Worm (Caenorhabditis elegans) whole organism, late embryonic: ENCODE measurements around the gene Y17D7B.4.

Experiments
- C38D4.7 ChIP-seq: fragments of 200-800 bp; sonication (Bioruptor generic); optimal IDR thresholded peaks from 2 replicates; lab custom pipeline; 2018; ENCODE audit warnings: mild to moderate bottlenecking, missing genetic modification characterization, moderate library complexity, missing compliant biosample characterization
- F13H6.1 ChIP-seq: sonication (generic microtip); optimal IDR thresholded peaks from 2 replicates; lab custom pipeline; 2016; ENCODE audit warnings: missing genetic modification characterization, missing compliant biosample characterization
- K02D7.2 ChIP-seq: sonication (generic microtip); optimal IDR thresholded peaks from 2 replicates; lab custom pipeline; 2017; ENCODE audit warnings: mild to moderate bottlenecking, missing genetic modification characterization, missing compliant biosample characterization
- T23F11.4 ChIP-seq: fragments of 200-800 bp; sonication (Bioruptor generic); optimal IDR thresholded peaks from 2 replicates; lab custom pipeline; 2018; ENCODE audit warnings: mild to moderate bottlenecking, missing genetic modification characterization, missing compliant biosample characterization
- ama-1 ChIP-seq: fragments of 150-350 bp; optimal IDR thresholded peaks from 2 replicates; lab custom pipeline; 2014
- ceh-14 ChIP-seq: sonication (generic microtip); optimal IDR thresholded peaks from 2 replicates; lab custom pipeline; 2016; ENCODE audit warnings: missing genotype, missing genetic modification characterization, missing compliant biosample characterization
- ceh-18 ChIP-seq: sonication (generic microtip); optimal IDR thresholded peaks from 2 replicates; lab custom pipeline; 2016; ENCODE audit warnings: missing genetic modification characterization, missing compliant biosample characterization
- ceh-24 ChIP-seq: sonication (generic microtip); optimal IDR thresholded peaks from 2 replicates; lab custom pipeline; 2016; ENCODE audit warnings: mild to moderate bottlenecking, missing genetic modification characterization, missing compliant biosample characterization
- ceh-30 ChIP-seq: fragments of 150-350 bp; optimal IDR thresholded peaks from 2 replicates; lab custom pipeline; 2014; ENCODE audit warnings: missing biosample characterization, missing genetic modification characterization
- ceh-31 ChIP-seq: sonication (generic microtip); optimal IDR thresholded peaks from 2 replicates; lab custom pipeline; 2016; ENCODE audit warnings: missing genetic modification characterization, missing compliant biosample characterization
- ceh-48 ChIP-seq: sonication (generic microtip); optimal IDR thresholded peaks from 2 replicates; lab custom pipeline; 2016; ENCODE audit warnings: missing genetic modification characterization, inconsistent platforms, missing compliant biosample characterization
- ceh-6 ChIP-seq: fragments of 200-800 bp; sonication (Bioruptor generic); optimal IDR thresholded peaks from 2 replicates; lab custom pipeline; 2018; ENCODE audit warnings: mild to moderate bottlenecking, missing genetic modification characterization, missing compliant biosample characterization
- che-1 ChIP-seq: sonication (generic microtip); optimal IDR thresholded peaks from 2 replicates; lab custom pipeline; 2016; ENCODE audit warnings: mild to moderate bottlenecking, missing genetic modification characterization, missing compliant biosample characterization
- dmd-4 ChIP-seq: sonication (generic microtip); optimal IDR thresholded peaks from 2 replicates; lab custom pipeline; 2016; ENCODE audit warnings: borderline replicate concordance, missing genetic modification characterization, missing compliant biosample characterization
- dve-1 ChIP-seq: sonication (generic microtip); optimal IDR thresholded peaks from 2 replicates; lab custom pipeline; 2017; ENCODE audit warnings: antibody characterized with exemption, mild to moderate bottlenecking, missing genetic modification characterization, missing compliant biosample characterization
- elt-2 ChIP-seq: sonication (generic microtip); optimal IDR thresholded peaks from 2 replicates; lab custom pipeline; 2016; ENCODE audit warnings: missing genetic modification reagents, missing genetic modification characterization, missing compliant biosample characterization
- elt-4 ChIP-seq: sonication (generic microtip); optimal IDR thresholded peaks from 2 replicates; lab custom pipeline; 2016; ENCODE audit warnings: missing genetic modification characterization, missing compliant biosample characterization
- eyg-1 ChIP-seq: sonication (generic microtip); optimal IDR thresholded peaks from 2 replicates; lab custom pipeline; 2016; ENCODE audit warnings: missing genotype, missing genetic modification characterization, missing compliant biosample characterization
- fkh-10 ChIP-seq: fragments of 150-350 bp; optimal IDR thresholded peaks from 2 replicates; lab custom pipeline; 2014; ENCODE audit warnings: missing biosample characterization, missing genetic modification reagents, missing genetic modification characterization
- fkh-6 ChIP-seq: sonication (generic microtip); optimal IDR thresholded peaks from 2 replicates; lab custom pipeline; 2016; ENCODE audit warnings: missing genetic modification characterization, missing compliant biosample characterization
- hlh-13 ChIP-seq: fragments of 200-800 bp; sonication (Bioruptor generic); optimal IDR thresholded peaks from 2 replicates; lab custom pipeline; 2018; ENCODE audit warnings: mild to moderate bottlenecking, missing genetic modification characterization, missing compliant biosample characterization
- hlh-30 ChIP-seq: sonication (generic microtip); optimal IDR thresholded peaks from 2 replicates; lab custom pipeline; 2017; ENCODE audit warnings: antibody characterized with exemption, missing genetic modification characterization, missing compliant biosample characterization; ENCODE audit not compliant: insufficient read depth
- hlh-8 ChIP-seq: sonication (generic microtip); optimal IDR thresholded peaks from 2 replicates; lab custom pipeline; 2016; ENCODE audit warnings: missing genotype, missing genetic modification characterization, missing compliant biosample characterization
- lim-6 ChIP-seq: sonication (generic microtip); optimal IDR thresholded peaks from 2 replicates; lab custom pipeline; 2016; ENCODE audit warnings: missing genetic modification characterization, missing compliant biosample characterization
- nhr-232 ChIP-seq: sonication (generic microtip); optimal IDR thresholded peaks from 2 replicates; lab custom pipeline; 2016; ENCODE audit warnings: missing genetic modification characterization, missing compliant biosample characterization
- npax-4 ChIP-seq: sonication (generic microtip); optimal IDR thresholded peaks from 2 replicates; lab custom pipeline; 2016; ENCODE audit warnings: missing genetic modification characterization, missing compliant biosample characterization
- odd-2 ChIP-seq: sonication (generic microtip); optimal IDR thresholded peaks from 2 replicates; lab custom pipeline; 2017; ENCODE audit warnings: antibody characterized with exemption, mild to moderate bottlenecking, missing genetic modification characterization, missing compliant biosample characterization
- pag-3 ChIP-seq: sonication (generic microtip); optimal IDR thresholded peaks from 2 replicates; lab custom pipeline; 2016; ENCODE audit warnings: missing compliant biosample characterization, missing genetic modification characterization, borderline replicate concordance
- pat-9 ChIP-seq: fragments of 200-800 bp; sonication (Bioruptor generic); optimal IDR thresholded peaks from 2 replicates; lab custom pipeline; 2018; ENCODE audit warnings: mild to moderate bottlenecking, missing genetic modification characterization, moderate library complexity, missing compliant biosample characterization
- pax-1 ChIP-seq: fragments of 150-350 bp; optimal IDR thresholded peaks from 2 replicates; lab custom pipeline; 2014; ENCODE audit warnings: missing biosample characterization, missing genetic modification characterization
- pha-2 ChIP-seq: sonication (generic microtip); optimal IDR thresholded peaks from 2 replicates; lab custom pipeline; 2017; ENCODE audit warnings: mild to moderate bottlenecking, missing genetic modification characterization, missing compliant biosample characterization
- pros-1 ChIP-seq: fragments of 150-350 bp; optimal IDR thresholded peaks from 2 replicates; lab custom pipeline; 2014; ENCODE audit warnings: missing biosample characterization, missing genetic modification reagents, missing genetic modification characterization
- sox-2 ChIP-seq: fragments of 200-800 bp; sonication (Bioruptor generic); IDR thresholded peaks from 2 replicates; pipeline ENCODE4 v1.3.6; 2022; ENCODE audit warnings: missing genetic modification reagents, missing genetic modification characterization, missing compliant biosample characterization
- tbx-2 ChIP-seq: sonication (generic microtip); optimal IDR thresholded peaks from 2 replicates; lab custom pipeline; 2016; ENCODE audit warnings: missing genetic modification characterization, missing compliant biosample characterization
- tbx-7 ChIP-seq: sonication (generic microtip); optimal IDR thresholded peaks from 2 replicates; lab custom pipeline; 2016; ENCODE audit warnings: missing genotype, missing genetic modification characterization, missing compliant biosample characterization
- ttx-3 ChIP-seq: sonication (generic microtip); optimal IDR thresholded peaks from 2 replicates; lab custom pipeline; 2016; ENCODE audit warnings: missing genetic modification reagents, missing genetic modification characterization, missing compliant biosample characterization
- unc-3 ChIP-seq, 2 experiments: fragments of 200-800 bp in 1 of 2; sonication (Bioruptor generic) in 1 of 2; sonication (generic microtip) in 1 of 2; conservative IDR thresholded peaks in 1 of 2; optimal IDR thresholded peaks in 1 of 2; 2 replicates each; pipeline versions ENCODE4 v1.3.6 to Lab custom; 2016 to 2022; ENCODE audit warnings: missing compliant biosample characterization in 2 of 2, missing genetic modification characterization in 2 of 2, missing genetic modification reagents in 1 of 2
- unc-42 ChIP-seq: sonication (generic microtip); optimal IDR thresholded peaks from 2 replicates; lab custom pipeline; 2016; ENCODE audit warnings: missing genotype, missing genetic modification characterization, missing compliant biosample characterization
- unc-86 ChIP-seq: sonication (generic microtip); optimal IDR thresholded peaks from 2 replicates; lab custom pipeline; 2016; ENCODE audit warnings: missing genetic modification characterization, missing compliant biosample characterization
- ztf-16 ChIP-seq: sonication (generic microtip); optimal IDR thresholded peaks from 2 replicates; lab custom pipeline; 2017; ENCODE audit warnings: missing genetic modification characterization, missing compliant biosample characterization

Gene Y17D7B.4

ce11 chrV:18808621-18809020 is 32.1 kb upstream of the Y17D7B.4 start, which contains the start of gene C54E10.6 (continued):
- TF ChIP-seq che-1, result no peak
- no peak for TF ChIP-seq ztf-16 (tag; lab: Kevin White, UChicago)
- TF ChIP-seq hlh-13 (GFP tag; lab: Kevin White, UChicago), result no peak
- no peak for TF ChIP-seq elt-4 (tag; lab: Kevin White, UChicago)

ce11 chrV:18806409-18806808 is 29.9 kb upstream of the Y17D7B.4 start, which contains the start of gene sri-10:
Gene sri-10, minus strand, starts transcription at chrV:18806509.
- TF ChIP-seq unc-3 (GFP tag; conservative IDR thresholded peaks at IDR 0.05; lab: Robert Waterston, UW), result no peak
- no peak for TF ChIP-seq unc-3 (tag; optimal IDR thresholded peaks at IDR 0.05; lab: Kevin White, UChicago)
- no peak for TF ChIP-seq pax-1 (tag; lab: Kevin White, UChicago)
- no peak for TF ChIP-seq sox-2 (GFP tag; lab: Robert Waterston, UW)
- TF ChIP-seq pros-1 (tag; lab: Kevin White, UChicago), result no peak
- no peak for TF ChIP-seq pag-3 (tag; lab: Kevin White, UChicago)
- TF ChIP-seq ceh-14, result no peak
- no peak for TF ChIP-seq tbx-2 (tag; lab: Kevin White, UChicago)
- no peak for TF ChIP-seq odd-2 (tag; lab: Kevin White, UChicago)
- TF ChIP-seq npax-4 (tag; lab: Kevin White, UChicago), result no peak
- TF ChIP-seq ceh-48 (tag; lab: Kevin White, UChicago), result no peak
- TF ChIP-seq fkh-10 (GFP tag; lab: Kevin White, UChicago), result no peak
- TF ChIP-seq T23F11.4, result no peak

ce11 chrV:18803260-18803659 is 26.8 kb upstream of the Y17D7B.4 start, which contains the start of gene C54E10.10:
Gene C54E10.10, minus strand, starts transcription at chrV:18803360.
- TF ChIP-seq nhr-232 (tag; lab: Kevin White, UChicago), result no peak
- TF ChIP-seq odd-2 (tag; lab: Kevin White, UChicago), result no peak
- no peak for TF ChIP-seq fkh-10 (GFP tag; lab: Kevin White, UChicago)
- no peak for TF ChIP-seq pat-9 (tag; lab: Kevin White, UChicago)

- TF ChIP-seq hlh-8 (no peak), dve-1 (tag; lab: Kevin White, UChicago) (no peak), tbx-7 (tag; lab: Kevin White, UChicago) (no peak)
Measured at ce11 chrV:18802077-18802476, 25.6 kb upstream of the Y17D7B.4 start, which contains the start of gene C54E10.11. Gene C54E10.11, minus strand, starts transcription at chrV:18802177.

ce11 chrV:18800811-18801210 is 24.3 kb upstream of the Y17D7B.4 start, which contains the start of gene nhr-170:
Gene nhr-170, minus strand, starts transcription at chrV:18800826.
- TF ChIP-seq pros-1 (tag; lab: Kevin White, UChicago) (no peak), dve-1 (tag; lab: Kevin White, UChicago) (no peak), lim-6 (no peak), ceh-6 (GFP tag; lab: Kevin White, UChicago) (no peak), eyg-1 (tag; lab: Kevin White, UChicago) (no peak), hlh-30 (tag; lab: Kevin White, UChicago) (no peak), ceh-31 (no peak), pax-1 (tag; lab: Kevin White, UChicago) (no peak), ceh-24 (tag; lab: Kevin White, UChicago) (no peak), ceh-48 (tag; lab: Kevin White, UChicago) (no peak)

- TF ChIP-seq ceh-31, result no peak
- TF ChIP-seq ama-1 (lab: Kevin White, UChicago), result no peak
- no peak for TF ChIP-seq ceh-24 (tag; lab: Kevin White, UChicago)
- no peak for TF ChIP-seq C38D4.7 (GFP tag; lab: Kevin White, UChicago)
- no peak for TF ChIP-seq pha-2 (tag; lab: Kevin White, UChicago)
- TF ChIP-seq unc-3 (GFP tag; conservative IDR thresholded peaks at IDR 0.05; lab: Robert Waterston, UW), result no peak
- no peak for TF ChIP-seq unc-3 (tag; optimal IDR thresholded peaks at IDR 0.05; lab: Kevin White, UChicago)
- no peak for TF ChIP-seq elt-2 (tag; lab: Kevin White, UChicago)
- no peak for TF ChIP-seq tbx-7 (tag; lab: Kevin White, UChicago)
- no peak for TF ChIP-seq F13H6.1 (tag; lab: Kevin White, UChicago)
- no peak for TF ChIP-seq ttx-3 (tag; lab: Kevin White, UChicago)
- no peak for TF ChIP-seq fkh-6 (tag; lab: Kevin White, UChicago)
- TF ChIP-seq unc-42 (tag; lab: Kevin White, UChicago), result no peak
- no peak for TF ChIP-seq pax-1 (tag; lab: Kevin White, UChicago)
- TF ChIP-seq hlh-8, result no peak
- TF ChIP-seq dmd-4 (tag; lab: Kevin White, UChicago), result no peak
- no peak for TF ChIP-seq K02D7.2 (tag; lab: Kevin White, UChicago)
- TF ChIP-seq ceh-18 (tag; lab: Kevin White, UChicago), result no peak
- TF ChIP-seq unc-86 (tag; lab: Kevin White, UChicago), result no peak
- TF ChIP-seq ceh-30 (tag; lab: Kevin White, UChicago), result no peak
Measured at ce11 chrV:18790658-18791057, 14.2 kb upstream of the Y17D7B.4 start, which contains the start of gene nhr-231. Gene nhr-231, plus strand, starts transcription at chrV:18790958.
